Worm (Caenorhabditis elegans) whole organism, L3 larva: ENCODE data around the gene Y69H2.9.

Experiments used
- ZK546.5 ChIP-seq: sonication (generic microtip); optimal IDR thresholded peaks from 2 replicates; lab custom pipeline; 2017; ENCODE audit warnings: missing biosample characterization, missing genetic modification characterization
- aly-2 ChIP-seq: fragments of 150-350 bp; optimal IDR thresholded peaks from 2 replicates; lab custom pipeline; 2014; ENCODE audit warnings: missing biosample characterization, missing genetic modification characterization
- ama-1 ChIP-seq: fragments of 150-350 bp; optimal IDR thresholded peaks from 2 replicates; lab custom pipeline; 2018
- ceh-28 ChIP-seq: fragments of 150-350 bp; optimal IDR thresholded peaks from 2 replicates; lab custom pipeline; 2014; ENCODE audit warnings: missing biosample characterization, missing genetic modification reagents, missing genetic modification characterization
- ceh-9 ChIP-seq: sonication (generic microtip); optimal IDR thresholded peaks from 2 replicates; lab custom pipeline; 2018; ENCODE audit warnings: missing biosample characterization, missing genetic modification characterization
- egl-5 ChIP-seq: fragments of 150-350 bp; optimal IDR thresholded peaks from 2 replicates; lab custom pipeline; 2017; ENCODE audit warnings: missing biosample characterization, missing genetic modification reagents, missing genetic modification characterization, inconsistent platforms
- elt-1 ChIP-seq: fragments of 150-350 bp; optimal IDR thresholded peaks from 2 replicates; lab custom pipeline; 2014; ENCODE audit warnings: missing biosample characterization, missing genetic modification characterization
- elt-2 ChIP-seq: sonication (generic microtip); optimal IDR thresholded peaks from 2 replicates; lab custom pipeline; 2016; ENCODE audit warnings: missing genetic modification reagents, mild to moderate bottlenecking, missing genetic modification characterization, missing compliant biosample characterization
- elt-3 ChIP-seq, 3 experiments: fragments of 150-350 bp in 1 of 3; sonication (generic microtip) in 2 of 3; optimal IDR thresholded peaks; 2 replicates in 2 of 3; 4 replicates in 1 of 3; lab custom pipeline; 2014 to 2017; ENCODE audit warnings: missing biosample characterization in 3 of 3, missing genetic modification characterization in 3 of 3
- fkh-2 ChIP-seq: fragments of 150-350 bp; optimal IDR thresholded peaks from 2 replicates; lab custom pipeline; 2014; ENCODE audit warnings: missing biosample characterization, missing genetic modification reagents, missing genetic modification characterization
- fos-1 ChIP-seq: fragments of 150-350 bp; optimal IDR thresholded peaks from 2 replicates; lab custom pipeline; 2014; ENCODE audit warnings: missing biosample characterization, missing genetic modification characterization
- hmg-11 ChIP-seq: sonication (generic microtip); optimal IDR thresholded peaks from 2 replicates; lab custom pipeline; 2016; ENCODE audit warnings: missing genetic modification characterization, missing compliant biosample characterization
- lin-39 ChIP-seq: fragments of 150-350 bp; optimal IDR thresholded peaks from 2 replicates; lab custom pipeline; 2018; ENCODE audit warnings: missing biosample characterization, missing genetic modification reagents, missing genetic modification characterization
- lsy-12 ChIP-seq: sonication (generic microtip); optimal IDR thresholded peaks from 2 replicates; lab custom pipeline; 2016; ENCODE audit warnings: mild to moderate bottlenecking, missing genetic modification characterization, missing compliant biosample characterization
- nfya-1 ChIP-seq: sonication (generic microtip); optimal IDR thresholded peaks from 2 replicates; lab custom pipeline; 2017; ENCODE audit warnings: missing genetic modification characterization, mild to moderate bottlenecking, missing compliant biosample characterization, antibody characterized with exemption, moderate library complexity; ENCODE audit not compliant: insufficient read depth
- nhr-11 ChIP-seq: fragments of 150-350 bp; optimal IDR thresholded peaks from 2 replicates; lab custom pipeline; 2014; ENCODE audit warnings: missing biosample characterization, missing genetic modification characterization
- nhr-237 ChIP-seq: fragments of 150-350 bp; optimal IDR thresholded peaks from 2 replicates; lab custom pipeline; 2014; ENCODE audit warnings: missing biosample characterization, missing genetic modification characterization
- nhr-28 ChIP-seq: fragments of 150-350 bp; optimal IDR thresholded peaks from 2 replicates; lab custom pipeline; 2014; ENCODE audit warnings: missing biosample characterization, missing genetic modification characterization
- nhr-43 ChIP-seq: sonication (generic microtip); optimal IDR thresholded peaks from 2 replicates; lab custom pipeline; 2016; ENCODE audit warnings: mild to moderate bottlenecking, missing genetic modification characterization, missing compliant biosample characterization; ENCODE audit not compliant: poor library complexity, severe bottlenecking
- nhr-67 ChIP-seq: fragments of 150-350 bp; optimal IDR thresholded peaks from 2 replicates; lab custom pipeline; 2014; ENCODE audit warnings: missing biosample characterization, missing genetic modification characterization
- nhr-76 ChIP-seq: fragments of 150-350 bp; sonication (generic microtip); optimal IDR thresholded peaks from 5 replicates; lab custom pipeline; 2014; ENCODE audit warnings: missing biosample characterization, missing genetic modification characterization
- pha-4 ChIP-seq: fragments of 150-350 bp; optimal IDR thresholded peaks from 2 replicates; lab custom pipeline; 2014; ENCODE audit warnings: missing biosample characterization, missing genetic modification reagents, missing genetic modification characterization
- pqm-1 ChIP-seq: fragments of 150-350 bp; optimal IDR thresholded peaks from 2 replicates; lab custom pipeline; 2017; ENCODE audit warnings: missing biosample characterization, missing genetic modification characterization, inconsistent platforms
- sea-2 ChIP-seq: fragments of 150-350 bp; sonication (generic microtip); optimal IDR thresholded peaks from 4 replicates; lab custom pipeline; 2014; ENCODE audit warnings: missing biosample characterization, missing genetic modification reagents, missing genetic modification characterization
- skn-1 ChIP-seq: fragments of 150-350 bp; optimal IDR thresholded peaks from 2 replicates; lab custom pipeline; 2014; ENCODE audit warnings: missing biosample characterization, missing genetic modification characterization
- snpc-4 ChIP-seq: fragments of 150-350 bp; optimal IDR thresholded peaks from 2 replicates; lab custom pipeline; 2014; ENCODE audit warnings: missing biosample characterization, missing genetic modification characterization
- tbx-2 ChIP-seq: sonication (generic microtip); optimal IDR thresholded peaks from 2 replicates; lab custom pipeline; 2016; ENCODE audit warnings: mild to moderate bottlenecking, missing genetic modification characterization, missing compliant biosample characterization
- unc-39 ChIP-seq: sonication (generic microtip); optimal IDR thresholded peaks from 4 replicates; lab custom pipeline; 2017; ENCODE audit warnings: missing biosample characterization, missing genetic modification characterization
- zag-1 ChIP-seq: fragments of 150-350 bp; optimal IDR thresholded peaks from 2 replicates; lab custom pipeline; 2014; ENCODE audit warnings: missing biosample characterization, missing genetic modification characterization

Gene Y69H2.9

DNA sequence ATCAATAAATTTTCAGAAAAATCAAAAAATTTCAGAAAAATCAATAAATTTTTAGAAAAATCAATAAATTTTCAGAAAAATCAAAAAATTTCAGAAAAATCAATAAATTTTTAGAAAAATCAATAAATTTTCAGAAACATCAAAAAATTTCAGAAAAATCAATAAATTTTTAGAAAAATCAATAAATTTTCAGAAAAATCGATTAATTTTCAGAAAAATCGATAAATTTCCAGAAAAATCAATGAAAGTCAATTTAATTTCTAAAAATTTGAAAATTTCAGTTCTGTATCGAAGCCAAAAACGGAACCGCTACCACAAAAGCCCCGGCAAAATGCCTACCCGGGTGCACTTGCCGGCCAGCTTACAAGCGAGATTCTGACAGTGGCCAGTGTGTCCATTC lies 25.9 kb upstream of the Y69H2.9 start:
- peak; percentile 65 for TF ChIP-seq ceh-28 (tag; lab: Kevin White, UChicago)

ce11 chrV:18684455-18684987 lies 16.8 kb upstream of the Y69H2.9 start, which contains the start of gene Y69H2.17:
TSS of gene Y69H2.17 (plus strand) at chrV:18684937.
- no peak for TF ChIP-seq skn-1
- no peak for TF ChIP-seq ceh-9 (tag; lab: Kevin White, UChicago)
- no peak for TF ChIP-seq elt-1 (tag; lab: Kevin White, UChicago)
- TF ChIP-seq nhr-28 (tag; lab: Kevin White, UChicago) = no peak
- TF ChIP-seq unc-39 (tag; lab: Kevin White, UChicago) = no peak
- TF ChIP-seq nhr-237 = no peak
- no peak for TF ChIP-seq nhr-11 (tag; lab: Kevin White, UChicago)
- no peak for TF ChIP-seq nfya-1 (tag; lab: Kevin White, UChicago)

- no peak for TF ChIP-seq unc-39 (tag; lab: Kevin White, UChicago)
- no peak for TF ChIP-seq snpc-4
- TF ChIP-seq hmg-11 (tag; lab: Kevin White, UChicago) = no peak
- TF ChIP-seq elt-3 (tag; optimal IDR thresholded peaks at IDR 0.05; lab: Kevin White, UChicago) = no peak
- TF ChIP-seq sea-2 (GFP tag; lab: Kevin White, UChicago) = no peak
Observed at ce11 chrV:18687361-18687760, 14.0 kb upstream of the Y69H2.9 start.

DNA sequence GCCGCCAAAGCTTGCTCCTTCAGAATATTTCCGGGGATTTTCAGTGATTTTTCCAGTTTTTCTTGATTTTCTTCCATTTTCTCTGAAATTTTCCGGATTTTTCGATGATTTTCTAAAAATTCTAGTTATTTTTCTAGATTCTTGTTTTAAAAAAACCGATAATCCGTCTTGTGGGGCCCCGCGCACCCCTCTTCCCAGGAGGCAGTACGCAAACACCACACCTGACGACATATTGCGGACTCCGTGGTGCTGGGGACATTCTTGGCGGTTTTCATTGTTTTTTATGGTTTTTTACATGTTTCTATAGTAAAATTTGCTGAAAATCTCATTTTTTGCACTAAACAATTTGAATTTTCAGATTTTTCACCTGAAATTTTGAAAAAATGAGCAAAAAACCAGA lies 11.7 kb upstream of the Y69H2.9 start, which contains the start of the genes ubc-19 and Y69H2.7:
TSS of gene ubc-19 (minus strand) at position 82 of the 400 bp plus-strand sequence.
TSS of gene Y69H2.7 (plus strand) at position 309 of the 400 bp plus-strand sequence.
- no peak for TF ChIP-seq elt-1 (tag; lab: Kevin White, UChicago)
- no peak for TF ChIP-seq lin-39 (tag; lab: Kevin White, UChicago)
- TF ChIP-seq hmg-11 (tag; lab: Kevin White, UChicago) = peak; percentile 70
- TF ChIP-seq snpc-4 = peak; percentile 41
- peak; percentile 24 for TF ChIP-seq pha-4

DNA sequence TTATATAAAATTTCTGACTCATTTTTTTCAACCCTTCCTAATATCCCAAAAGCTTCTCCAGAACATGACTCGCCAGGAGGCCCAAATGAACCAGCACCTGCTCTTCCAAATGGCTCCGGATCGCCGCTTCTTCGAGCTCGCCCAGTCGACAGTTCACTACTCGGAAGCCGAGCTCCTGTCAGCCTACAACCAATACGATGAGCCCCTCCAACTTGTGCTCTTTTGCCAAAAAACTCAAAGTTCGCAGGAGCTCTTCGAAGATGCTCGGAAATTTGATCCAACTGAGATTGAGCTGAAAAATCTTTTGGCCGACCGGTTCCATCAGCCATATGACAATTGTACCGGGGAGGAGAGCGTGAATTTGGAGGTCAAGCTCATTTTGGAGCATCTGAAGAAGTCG lies 5.9 kb upstream of the Y69H2.9 start:
- TF ChIP-seq ZK546.5 = no peak
- no peak for TF ChIP-seq ama-1 (lab: Kevin White, UChicago)
- no peak for TF ChIP-seq nhr-67
- no peak for TF ChIP-seq pqm-1 (tag; lab: Kevin White, UChicago)
- TF ChIP-seq pha-4 = no peak
- no peak for TF ChIP-seq lsy-12 (tag; lab: Kevin White, UChicago)
- TF ChIP-seq tbx-2 (tag; lab: Kevin White, UChicago) = no peak
- TF ChIP-seq, all 47 proteins: peak for 0

DNA sequence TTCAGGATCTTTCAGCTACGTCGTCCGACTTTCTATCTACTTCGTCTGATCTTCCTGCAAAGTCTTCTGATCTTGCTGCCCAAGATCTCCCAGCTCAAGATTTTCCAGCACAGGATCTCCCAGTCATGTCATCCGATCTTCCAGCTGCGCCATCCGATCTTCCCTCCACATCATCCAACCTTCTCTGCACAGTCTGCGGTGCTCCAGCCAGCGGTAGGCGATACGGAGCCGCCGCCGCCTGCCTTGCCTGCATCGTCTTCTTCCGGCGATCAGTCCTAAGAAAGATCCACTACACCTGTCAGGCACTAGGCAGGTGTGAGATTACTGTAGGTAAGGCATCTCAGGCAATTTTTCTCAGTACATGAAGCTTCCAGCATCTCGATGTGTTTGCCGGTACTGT lies 2.0 kb upstream of the Y69H2.9 start, which contains the start of gene nhr-241:
TSS of gene nhr-241 (plus strand) at position 126 of the 400 bp plus-strand sequence.
- TF ChIP-seq hmg-11 (tag; lab: Kevin White, UChicago) (no peak), fos-1 (tag; lab: Kevin White, UChicago) (no peak), sea-2 (GFP tag; lab: Kevin White, UChicago) (no peak), egl-5 (no peak), zag-1 (no peak)

DNA sequence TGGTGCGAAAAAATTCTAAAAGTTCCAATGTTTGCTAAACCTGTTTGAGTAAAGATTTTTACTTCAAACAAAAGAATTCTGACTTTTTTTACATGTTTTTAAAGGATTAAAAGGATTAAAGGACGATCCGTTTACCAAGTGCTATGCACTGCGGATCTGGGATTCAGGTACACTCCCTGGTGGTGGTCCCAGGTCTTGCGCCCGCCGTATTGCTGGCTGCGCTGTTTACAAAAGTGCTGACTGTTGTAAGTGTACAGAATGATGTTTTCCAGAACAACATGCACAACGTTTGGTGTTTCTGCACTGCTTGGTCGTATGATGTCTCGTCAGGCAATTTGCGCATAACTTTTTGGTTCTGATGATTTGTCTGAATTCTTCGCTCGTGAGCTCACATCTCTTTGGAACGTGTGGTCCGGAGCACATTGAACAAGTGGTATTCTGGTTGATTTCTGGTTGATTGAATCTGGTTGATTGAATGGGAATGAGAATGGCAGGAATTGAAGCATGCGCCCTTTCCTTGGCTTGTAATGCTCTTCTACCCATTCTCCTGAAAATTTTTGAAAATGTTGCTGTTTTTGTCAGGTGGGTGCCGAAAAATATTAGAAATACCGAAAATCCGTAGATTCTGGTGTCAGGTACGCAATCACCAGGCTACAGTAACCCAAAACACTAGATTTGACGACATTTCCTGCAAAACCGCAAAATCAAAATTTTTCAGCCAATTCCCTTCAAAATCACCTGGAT lies 4.2 kb downstream of the Y69H2.9 start:
- TF ChIP-seq nhr-76 (tag; lab: Kevin White, UChicago) (no peak), nhr-28 (tag; lab: Kevin White, UChicago) (no peak), sea-2 (GFP tag; lab: Kevin White, UChicago) (no peak), nhr-43 (tag; lab: Kevin White, UChicago) (no peak), fkh-2 (tag; lab: Kevin White, UChicago) (no peak), aly-2 (tag; lab: Kevin White, UChicago) (no peak), elt-1 (tag; lab: Kevin White, UChicago) (no peak), hmg-11 (tag; lab: Kevin White, UChicago) (no peak), elt-2 (tag; lab: Kevin White, UChicago) (no peak)
